Worm (Caenorhabditis elegans) whole organism, L1 larva: Measurements from ENCODE around the gene F33E11.3.

Source experiments
- C04F5.9 ChIP-seq: sonication (generic microtip); optimal IDR thresholded peaks from 2 replicates; lab custom pipeline; 2016; ENCODE audit warnings: missing genetic modification characterization, missing compliant biosample characterization
- C16A3.4 ChIP-seq: fragments of 150-350 bp; optimal IDR thresholded peaks from 2 replicates; lab custom pipeline; 2014; ENCODE audit warnings: missing biosample characterization, missing genetic modification characterization
- C34B4.2 ChIP-seq: sonication (generic microtip); optimal IDR thresholded peaks from 2 replicates; lab custom pipeline; 2017; ENCODE audit warnings: mild to moderate bottlenecking, missing genetic modification characterization, missing compliant biosample characterization
- ama-1 ChIP-seq: fragments of 150-350 bp; optimal IDR thresholded peaks from 2 replicates; lab custom pipeline; 2014
- blmp-1 ChIP-seq: fragments of 150-350 bp; optimal IDR thresholded peaks from 2 replicates; lab custom pipeline; 2014; ENCODE audit warnings: missing biosample characterization, missing genetic modification characterization
- ceh-63 ChIP-seq: fragments of 200-800 bp; sonication (Bioruptor generic); optimal IDR thresholded peaks from 2 replicates; lab custom pipeline; 2018; ENCODE audit warnings: mild to moderate bottlenecking, missing genetic modification characterization, missing compliant biosample characterization
- ceh-8 ChIP-seq: fragments of 200-800 bp; sonication (Bioruptor generic); optimal IDR thresholded peaks from 2 replicates; lab custom pipeline; 2018; ENCODE audit warnings: mild to moderate bottlenecking, missing genetic modification characterization, moderate library complexity, missing compliant biosample characterization
- ceh-88 ChIP-seq: fragments of 200-800 bp; sonication (Bioruptor generic); IDR thresholded peaks from 2 replicates; pipeline ENCODE4 v1.3.6; 2022; ENCODE audit warnings: missing genetic modification characterization, missing compliant biosample characterization
- ces-1 ChIP-seq: fragments of 150-350 bp; optimal IDR thresholded peaks from 2 replicates; lab custom pipeline; 2014; ENCODE audit warnings: missing biosample characterization, missing genetic modification reagents, missing genetic modification characterization
- efl-1 ChIP-seq, 4 experiments: fragments of 150-350 bp; optimal IDR thresholded peaks in 3 of 4; peaks in 1 of 4; 1 replicate in 1 of 4; 2 replicates in 3 of 4; lab custom pipeline; 2014; ENCODE audit warnings: missing biosample characterization in 2 of 4, missing genetic modification characterization in 2 of 4, missing genetic modification reagents in 2 of 4
- efl-3 ChIP-seq: fragments of 200-800 bp; sonication (Bioruptor generic); optimal IDR thresholded peaks from 2 replicates; lab custom pipeline; 2018; ENCODE audit warnings: mild to moderate bottlenecking, missing genetic modification characterization, missing compliant biosample characterization
- egl-13 ChIP-seq: sonication (generic microtip); optimal IDR thresholded peaks from 2 replicates; lab custom pipeline; 2016; ENCODE audit warnings: missing genotype, missing genetic modification reagents, missing genetic modification characterization, missing compliant biosample characterization
- egl-27 ChIP-seq, 2 experiments: fragments of 150-350 bp in 1 of 2; sonication (generic microtip); optimal IDR thresholded peaks; 3 replicates each; lab custom pipeline; 2017 to 2018; ENCODE audit warnings: missing biosample characterization in 2 of 2, missing genetic modification characterization in 2 of 2, missing genetic modification reagents in 2 of 2
- elt-2 ChIP-seq: sonication (generic microtip); optimal IDR thresholded peaks from 2 replicates; lab custom pipeline; 2016; ENCODE audit warnings: missing genetic modification characterization, mild to moderate bottlenecking, inconsistent platforms, missing compliant biosample characterization, missing genetic modification reagents
- fkh-4 ChIP-seq: sonication (generic microtip); optimal IDR thresholded peaks from 2 replicates; lab custom pipeline; 2016; ENCODE audit warnings: missing compliant biosample characterization, missing genetic modification characterization, borderline replicate concordance
- fos-1 ChIP-seq: fragments of 150-350 bp; optimal IDR thresholded peaks from 2 replicates; lab custom pipeline; 2014; ENCODE audit warnings: missing biosample characterization, missing genetic modification characterization
- hlh-4 ChIP-seq: sonication (generic microtip); optimal IDR thresholded peaks from 2 replicates; lab custom pipeline; 2016; ENCODE audit warnings: mild to moderate bottlenecking, missing genetic modification characterization, missing compliant biosample characterization
- irx-1 ChIP-seq: sonication (generic microtip); optimal IDR thresholded peaks from 2 replicates; lab custom pipeline; 2016; ENCODE audit warnings: missing genetic modification characterization, missing compliant biosample characterization
- isw-1 ChIP-seq: fragments of 200-800 bp; sonication (Bioruptor generic); IDR thresholded peaks from 2 replicates; pipeline ENCODE4 v1.3.6; 2022; ENCODE audit warnings: missing genetic modification characterization, missing compliant biosample characterization
- jun-1 ChIP-seq: fragments of 150-350 bp; optimal IDR thresholded peaks from 2 replicates; lab custom pipeline; 2014; ENCODE audit warnings: missing biosample characterization, missing genetic modification reagents, missing genetic modification characterization
- lin-13 ChIP-seq: fragments of 150-350 bp; optimal IDR thresholded peaks from 2 replicates; lab custom pipeline; 2014; ENCODE audit warnings: missing biosample characterization, missing genetic modification reagents, missing genetic modification characterization
- lin-14 ChIP-seq: fragments of 200-800 bp; sonication (Bioruptor generic); optimal IDR thresholded peaks from 2 replicates; lab custom pipeline; 2018; ENCODE audit warnings: mild to moderate bottlenecking, missing genetic modification characterization, moderate library complexity, missing compliant biosample characterization
- lin-15B ChIP-seq: fragments of 150-350 bp; sonication (generic microtip); optimal IDR thresholded peaks from 3 replicates; lab custom pipeline; 2014; ENCODE audit warnings: missing biosample characterization, missing genetic modification characterization
- lin-35 ChIP-seq, 2 experiments: fragments of 150-350 bp; optimal IDR thresholded peaks; 2 replicates each; lab custom pipeline; 2014; ENCODE audit warnings: missing biosample characterization in 2 of 2, missing genetic modification characterization in 2 of 2, missing genetic modification reagents in 2 of 2
- lir-3 ChIP-seq: sonication (generic microtip); optimal IDR thresholded peaks from 2 replicates; lab custom pipeline; 2016; ENCODE audit warnings: mild to moderate bottlenecking, missing genetic modification characterization, moderate library complexity, missing compliant biosample characterization; ENCODE audit not compliant: poor library complexity
- lsy-2 ChIP-seq, 2 experiments: fragments of 150-350 bp; optimal IDR thresholded peaks; 2 replicates each; lab custom pipeline; 2014; ENCODE audit warnings: missing biosample characterization in 2 of 2, missing genetic modification characterization in 2 of 2
- nhr-12 ChIP-seq: sonication (generic microtip); optimal IDR thresholded peaks from 2 replicates; lab custom pipeline; 2017; ENCODE audit warnings: missing biosample characterization, missing genetic modification characterization
- nhr-20 ChIP-seq: sonication (generic microtip); optimal IDR thresholded peaks from 2 replicates; lab custom pipeline; 2016; ENCODE audit warnings: mild to moderate bottlenecking, missing genetic modification characterization, missing compliant biosample characterization
- nhr-85 ChIP-seq: sonication (generic microtip); peaks from one replicate; lab custom pipeline; 2016; ENCODE audit warnings: missing genetic modification characterization, inconsistent platforms, missing compliant biosample characterization
- nhr-90 ChIP-seq: sonication (generic microtip); optimal IDR thresholded peaks from 2 replicates; lab custom pipeline; 2016; ENCODE audit warnings: mild to moderate bottlenecking, missing genetic modification characterization, missing compliant biosample characterization; ENCODE audit not compliant: poor library complexity
- pax-3 ChIP-seq: fragments of 200-800 bp; sonication (Bioruptor generic); optimal IDR thresholded peaks from 2 replicates; lab custom pipeline; 2018; ENCODE audit warnings: mild to moderate bottlenecking, missing genetic modification characterization, moderate library complexity, missing compliant biosample characterization
- pqm-1 ChIP-seq: sonication (generic microtip); optimal IDR thresholded peaks from 3 replicates; lab custom pipeline; 2017; ENCODE audit warnings: missing biosample characterization, missing genetic modification characterization
- sox-4 ChIP-seq: sonication (generic microtip); optimal IDR thresholded peaks from 2 replicates; lab custom pipeline; 2016; ENCODE audit warnings: missing genetic modification characterization, missing compliant biosample characterization
- swsn-7 ChIP-seq: sonication (generic microtip); optimal IDR thresholded peaks from 2 replicates; lab custom pipeline; 2016; ENCODE audit warnings: missing genetic modification characterization, missing compliant biosample characterization
- tlp-1 ChIP-seq: fragments of 150-350 bp; optimal IDR thresholded peaks from 2 replicates; lab custom pipeline; 2014; ENCODE audit warnings: missing biosample characterization, missing genetic modification characterization
- unc-62 ChIP-seq: fragments of 150-350 bp; optimal IDR thresholded peaks from 2 replicates; lab custom pipeline; 2014; ENCODE audit warnings: missing biosample characterization, missing genetic modification reagents, missing genetic modification characterization
- unc-98 ChIP-seq: fragments of 200-800 bp; sonication (Bioruptor generic); IDR thresholded peaks from 2 replicates; pipeline ENCODE4 v1.3.6; 2022; ENCODE audit warnings: missing genetic modification characterization, missing compliant biosample characterization
- zag-1 ChIP-seq: fragments of 150-350 bp; optimal IDR thresholded peaks from 2 replicates; lab custom pipeline; 2014; ENCODE audit warnings: missing biosample characterization, missing genetic modification characterization

F33E11.3 gene

ce11 chrV:343546-343945 is 39.0 kb upstream of the F33E11.3 start:
- TF ChIP-seq nhr-85 (tag; lab: Kevin White, UChicago) (peak; percentile 6), ces-1 (no peak)

DNA sequence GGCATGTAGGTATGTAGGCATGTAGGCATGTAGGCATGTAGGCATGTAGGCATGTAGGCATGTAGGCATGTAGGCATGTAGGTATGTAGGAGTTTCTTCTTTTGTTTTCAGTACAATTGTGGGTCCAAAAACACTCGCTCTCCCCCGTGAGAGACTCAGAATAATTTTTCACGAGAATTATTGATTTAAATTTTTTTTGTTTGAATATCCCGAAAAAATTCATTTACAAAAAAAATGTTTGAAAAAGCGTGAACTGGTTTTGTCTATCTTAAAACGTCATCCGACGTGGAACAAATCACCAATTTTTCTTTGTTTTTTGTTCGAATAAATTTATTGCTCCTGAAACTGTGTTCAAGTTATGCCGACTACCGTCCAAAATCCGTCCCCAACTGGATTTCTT is 38.6 kb upstream of the F33E11.3 start, which contains the start of gene wago-10:
wago-10 (plus strand) TSS at position 301 of the 400 bp plus-strand sequence.
- TF ChIP-seq lsy-2 (tag; optimal IDR thresholded peaks at IDR 0.05; lab: Kevin White, UChicago) (no peak), tlp-1 (tag; lab: Kevin White, UChicago) (no peak), egl-27 (tag; optimal IDR thresholded peaks at IDR 0.05; lab: Kevin White, UChicago) (no peak), blmp-1 (tag; lab: Kevin White, UChicago) (no peak), lin-15B (tag; lab: Kevin White, UChicago) (no peak), zag-1 (tag; lab: Kevin White, UChicago) (no peak), fos-1 (tag; lab: Kevin White, UChicago) (no peak), unc-62 (GFP tag; lab: Kevin White, UChicago) (no peak), ceh-88 (GFP tag; lab: Robert Waterston, UW) (no peak), nhr-85 (tag; lab: Kevin White, UChicago) (no peak), isw-1 (GFP tag; lab: Robert Waterston, UW) (no peak)

ce11 chrV:342346-342745 is 37.8 kb upstream of the F33E11.3 start:
- TF ChIP-seq irx-1 (tag; lab: Kevin White, UChicago) (no peak), hlh-4 (peak; percentile 78), C34B4.2 (no peak)
- TF ChIP-seq, all 84 proteins: peak for 1

ce11 chrV:336350-336749 is 31.8 kb upstream of the F33E11.3 start, which contains the start of gene dmd-8:
TSS of gene dmd-8 (minus strand) at chrV:336450.
- TF ChIP-seq ama-1 (no peak), egl-13 (tag; lab: Kevin White, UChicago) (no peak), fkh-4 (tag; lab: Kevin White, UChicago) (no peak), nhr-12 (no peak), swsn-7 (no peak), unc-98 (GFP tag; lab: Robert Waterston, UW) (no peak), ceh-8 (GFP tag; lab: Kevin White, UChicago) (no peak), efl-3 (no peak), C16A3.4 (tag; lab: Kevin White, UChicago) (no peak), hlh-4 (no peak), lir-3 (tag; lab: Kevin White, UChicago) (no peak)
- TF ChIP-seq, all 84 proteins: peak for 0

- TF ChIP-seq jun-1 = peak; percentile 67
- TF ChIP-seq lin-14 (GFP tag; lab: Kevin White, UChicago) = no peak
- peak in 1 of 2 experiments; percentile 6 for TF ChIP-seq lin-35 (GFP tag; optimal IDR thresholded peaks at IDR 0.05; lab: Kevin White, UChicago)
- TF ChIP-seq nhr-85 (tag; lab: Kevin White, UChicago) = no peak
- TF ChIP-seq nhr-12 = no peak
- TF ChIP-seq ceh-63 (GFP tag; lab: Kevin White, UChicago) = no peak
- TF ChIP-seq elt-2 (tag; lab: Kevin White, UChicago) = peak; percentile 95
- no peak for TF ChIP-seq lin-13 (GFP tag; lab: Kevin White, UChicago)
- no peak for TF ChIP-seq sox-4 (tag; lab: Kevin White, UChicago)
- peak; percentile 17 for TF ChIP-seq nhr-90 (tag; lab: Kevin White, UChicago)
- TF ChIP-seq pax-3 (tag; lab: Kevin White, UChicago) = peak; percentile 36
- TF ChIP-seq nhr-20 = peak; percentile 10
- TF ChIP-seq efl-1 (optimal IDR thresholded peaks at IDR 0.05; lab: Kevin White, UChicago) = no peak
- peak in 1 of 2 experiments; percentile 83 for TF ChIP-seq efl-1 (GFP tag; optimal IDR thresholded peaks at IDR 0.05 in 1 of 2; lab: Kevin White, UChicago)
- TF ChIP-seq C04F5.9 (tag; lab: Kevin White, UChicago) = no peak
- peak; percentile 9 for TF ChIP-seq pqm-1
Measured at ce11 chrV:333713-334112, 29.2 kb upstream of the F33E11.3 start.
